Fruit fly (Drosophila melanogaster) whole organism, embryonic: ENCODE data around the gene spdo.
A peak's percentile ranks its signal among the peaks of the same experiment; 100 is the strongest.

Experiments used
- Abd-B ChIP-seq: fragments of 200-800 bp; sonication (Bioruptor generic); optimal IDR thresholded peaks from 2 replicates; lab custom pipeline; 2018; ENCODE audit warnings: missing biosample characterization, mild to moderate bottlenecking, missing genetic modification characterization, moderate library complexity
- Ada2b ChIP-seq: fragments of 200-800 bp; sonication (Bioruptor generic); IDR thresholded peaks from 2 replicates; pipeline ENCODE4 v1.3.6; 2022; ENCODE audit warnings: missing biosample characterization, missing genetic modification characterization
- Atf6 ChIP-seq: fragments of 200-800 bp; sonication (Bioruptor generic); IDR thresholded peaks from 2 replicates; pipeline ENCODE4 v1.3.6; 2022; ENCODE audit warnings: missing biosample characterization, missing genetic modification characterization
- Bteb2 ChIP-seq: fragments of 200-800 bp; sonication (Bioruptor generic); optimal IDR thresholded peaks from 2 replicates; lab custom pipeline; 2016; ENCODE audit warnings: missing biosample characterization, missing genetic modification characterization
- CG10147 ChIP-seq: fragments of 200-800 bp; sonication (Bioruptor generic); optimal IDR thresholded peaks from 2 replicates; lab custom pipeline; 2019; ENCODE audit warnings: missing biosample characterization, mild to moderate bottlenecking, missing genetic modification characterization, moderate library complexity
- CG10462 ChIP-seq: fragments of 200-800 bp; sonication (Bioruptor generic); optimal IDR thresholded peaks from 2 replicates; lab custom pipeline; 2016; ENCODE audit warnings: missing biosample characterization, missing genetic modification characterization
- CG12769 ChIP-seq: fragments of 200-800 bp; sonication (Bioruptor generic); optimal IDR thresholded peaks from 2 replicates; lab custom pipeline; 2019; ENCODE audit warnings: missing biosample characterization, mild to moderate bottlenecking, missing genetic modification characterization, moderate library complexity
- CG15696 ChIP-seq: fragments of 200-800 bp; sonication (Bioruptor generic); optimal IDR thresholded peaks from 2 replicates; lab custom pipeline; 2019; ENCODE audit warnings: missing biosample characterization, mild to moderate bottlenecking, missing genetic modification characterization, moderate library complexity
- CG1603 ChIP-seq: fragments of 200-800 bp; sonication (Bioruptor generic); optimal IDR thresholded peaks from 2 replicates; lab custom pipeline; 2019; ENCODE audit warnings: missing biosample characterization, mild to moderate bottlenecking, missing genetic modification characterization, moderate library complexity
- CG18764 ChIP-seq: fragments of 200-800 bp; sonication (Bioruptor generic); optimal IDR thresholded peaks from 3 replicates; lab custom pipeline; 2016; ENCODE audit warnings: missing biosample characterization, missing genetic modification characterization
- CG2116 ChIP-seq: fragments of 200-800 bp; sonication (Bioruptor generic); optimal IDR thresholded peaks from 3 replicates; lab custom pipeline; 2018; ENCODE audit warnings: missing biosample characterization, mild to moderate bottlenecking, missing genetic modification characterization
- CG2712 ChIP-seq: fragments of 200-800 bp; optimal IDR thresholded peaks from 3 replicates; lab custom pipeline; 2019; ENCODE audit warnings: missing biosample characterization, mild to moderate bottlenecking, missing genetic modification characterization, moderate library complexity
- CG2875 ChIP-seq: fragments of 200-800 bp; sonication (Bioruptor generic); optimal IDR thresholded peaks from 2 replicates; lab custom pipeline; 2017; ENCODE audit warnings: missing biosample characterization, mild to moderate bottlenecking, missing genetic modification characterization, missing genetic modification reagents
- CG30403 ChIP-seq: fragments of 200-800 bp; sonication (Bioruptor generic); optimal IDR thresholded peaks from 3 replicates; lab custom pipeline; 2016; ENCODE audit warnings: missing biosample characterization, missing genetic modification characterization
- CG7987 ChIP-seq: fragments of 200-800 bp; sonication (Bioruptor generic); optimal IDR thresholded peaks from 2 replicates; lab custom pipeline; 2018; ENCODE audit warnings: missing biosample characterization, mild to moderate bottlenecking, missing genetic modification characterization, moderate library complexity
- CG8290 ChIP-seq, 3 experiments: fragments of 200-800 bp; sonication (Bioruptor generic); optimal IDR thresholded peaks; 2 replicates each; lab custom pipeline; 2016 to 2019; ENCODE audit warnings: missing biosample characterization in 3 of 3, missing genetic modification characterization in 3 of 3, mild to moderate bottlenecking in 2 of 3, moderate library complexity in 1 of 3
- CG8359 ChIP-seq: fragments of 200-800 bp; sonication (Bioruptor generic); optimal IDR thresholded peaks from 2 replicates; lab custom pipeline; 2017; ENCODE audit warnings: missing biosample characterization, mild to moderate bottlenecking, missing genetic modification characterization, borderline replicate concordance
- CG8944 ChIP-seq: fragments of 200-800 bp; sonication (Bioruptor generic); optimal IDR thresholded peaks from 3 replicates; lab custom pipeline; 2016; ENCODE audit warnings: missing biosample characterization, missing genetic modification characterization
- Dek ChIP-seq: fragments of 200-800 bp; sonication (Bioruptor generic); optimal IDR thresholded peaks from 3 replicates; lab custom pipeline; 2019; ENCODE audit warnings: missing biosample characterization, mild to moderate bottlenecking, missing genetic modification characterization, moderate library complexity
- HmgZ ChIP-seq: fragments of 200-800 bp; sonication (Bioruptor generic); optimal IDR thresholded peaks from 2 replicates; lab custom pipeline; 2018; ENCODE audit warnings: missing biosample characterization, mild to moderate bottlenecking, missing genetic modification characterization
- MESR4 ChIP-seq: fragments of 200-800 bp; sonication (Bioruptor generic); optimal IDR thresholded peaks from 2 replicates; lab custom pipeline; 2018; ENCODE audit warnings: missing biosample characterization, mild to moderate bottlenecking, missing genetic modification characterization, moderate library complexity
- Pdp1 ChIP-seq, 2 experiments: fragments of 200-800 bp; sonication (Bioruptor generic); optimal IDR thresholded peaks; 3 replicates each; lab custom pipeline; 2016; ENCODE audit warnings: missing biosample characterization in 2 of 2, missing genetic modification characterization in 2 of 2, mild to moderate bottlenecking in 1 of 2, moderate library complexity in 1 of 2
- Poxn ChIP-seq: fragments of 200-800 bp; sonication (Bioruptor generic); IDR thresholded peaks from 2 replicates; pipeline ENCODE4 v1.3.6; 2022; ENCODE audit warnings: missing biosample characterization, missing genetic modification characterization
- Ptx1 ChIP-seq: fragments of 200-800 bp; sonication (Bioruptor generic); IDR thresholded peaks from 2 replicates; pipeline ENCODE4 v1.3.6; 2022; ENCODE audit warnings: missing biosample characterization, missing genetic modification characterization
- Scr ChIP-seq: fragments of 200-800 bp; sonication (Bioruptor generic); IDR thresholded peaks from 2 replicates; pipeline ENCODE4 v1.3.6; 2022; ENCODE audit warnings: missing biosample characterization, missing genetic modification characterization; ENCODE audit not compliant: partially characterized antibody
- Ssrp ChIP-seq: fragments of 200-800 bp; sonication (Bioruptor generic); optimal IDR thresholded peaks from 2 replicates; lab custom pipeline; 2018; ENCODE audit warnings: missing biosample characterization, mild to moderate bottlenecking, missing genetic modification characterization, moderate library complexity
- Trl ChIP-seq, 3 experiments: fragments of >200 bp in 2 of 3; fragments of 200-800 bp in 1 of 3; sonication (Bioruptor generic) in 1 of 3; optimal IDR thresholded peaks; 2 replicates in 1 of 3; 3 replicates in 2 of 3; lab custom pipeline; 2016 to 2017; ENCODE audit warnings: missing biosample characterization in 1 of 3, missing genetic modification characterization in 1 of 3
- crol ChIP-seq: fragments of 200-800 bp; sonication (Bioruptor generic); IDR thresholded peaks from 2 replicates; pipeline ENCODE4 v1.3.6; 2022; ENCODE audit warnings: missing biosample characterization, missing genetic modification characterization
- exex ChIP-seq: fragments of 200-800 bp; sonication (Bioruptor generic); optimal IDR thresholded peaks from 4 replicates; lab custom pipeline; 2018; ENCODE audit warnings: missing biosample characterization, mild to moderate bottlenecking, missing genetic modification characterization, moderate library complexity
- fd3F ChIP-seq: fragments of 200-800 bp; sonication (Bioruptor generic); optimal IDR thresholded peaks from 2 replicates; lab custom pipeline; 2018; ENCODE audit warnings: missing biosample characterization, mild to moderate bottlenecking, missing genetic modification characterization, moderate library complexity
- fu2 ChIP-seq: fragments of 200-800 bp; sonication (Bioruptor generic); optimal IDR thresholded peaks from 2 replicates; lab custom pipeline; 2016; ENCODE audit warnings: missing biosample characterization, missing genetic modification characterization
- gem ChIP-seq: fragments of 200-800 bp; sonication (Bioruptor generic); optimal IDR thresholded peaks from 2 replicates; lab custom pipeline; 2019; ENCODE audit warnings: missing biosample characterization, mild to moderate bottlenecking, missing genetic modification characterization, moderate library complexity
- hb ChIP-seq: fragments of 200-800 bp; sonication (Bioruptor generic); IDR thresholded peaks from 3 replicates; pipeline ENCODE4 v1.3.6; 2022; ENCODE audit warnings: missing biosample characterization, missing genetic modification characterization; ENCODE audit not compliant: partially characterized antibody
- lab ChIP-seq: fragments of 200-800 bp; sonication (Bioruptor generic); optimal IDR thresholded peaks from 3 replicates; lab custom pipeline; 2017; ENCODE audit warnings: missing biosample characterization, missing genetic modification characterization, mild to moderate bottlenecking, moderate library complexity, missing genetic modification reagents
- luna ChIP-seq: fragments of 200-800 bp; sonication (Bioruptor generic); optimal IDR thresholded peaks from 2 replicates; lab custom pipeline; 2016; ENCODE audit warnings: missing biosample characterization, missing genetic modification characterization
- mirr ChIP-seq: fragments of 200-800 bp; sonication (Bioruptor generic); optimal IDR thresholded peaks from 3 replicates; lab custom pipeline; 2018; ENCODE audit warnings: missing biosample characterization, mild to moderate bottlenecking, missing genetic modification characterization
- nau ChIP-seq: fragments of 200-800 bp; sonication (Bioruptor generic); optimal IDR thresholded peaks from 3 replicates; lab custom pipeline; 2017; ENCODE audit warnings: missing biosample characterization, mild to moderate bottlenecking, missing genetic modification characterization, missing genetic modification reagents
- oc ChIP-seq: fragments of 200-800 bp; sonication (Bioruptor generic); optimal IDR thresholded peaks from 2 replicates; lab custom pipeline; 2018; ENCODE audit warnings: missing biosample characterization, mild to moderate bottlenecking, missing genetic modification characterization, moderate library complexity
- odd ChIP-seq: fragments of 200-800 bp; sonication (Bioruptor generic); optimal IDR thresholded peaks from 2 replicates; lab custom pipeline; 2017; ENCODE audit warnings: missing biosample characterization, mild to moderate bottlenecking, missing genetic modification characterization
- sc ChIP-seq, 3 experiments: fragments of >200 bp in 2 of 3; fragments of 200-800 bp in 1 of 3; sonication (Bioruptor generic) in 1 of 3; optimal IDR thresholded peaks; 2 replicates in 2 of 3; 3 replicates in 1 of 3; lab custom pipeline; 2017; ENCODE audit warnings: mild to moderate bottlenecking in 1 of 3, missing biosample characterization in 1 of 3, missing genetic modification characterization in 1 of 3, missing genetic modification reagents in 1 of 3
- sd ChIP-seq: fragments of 200-800 bp; sonication (Bioruptor generic); optimal IDR thresholded peaks from 3 replicates; lab custom pipeline; 2018; ENCODE audit warnings: missing biosample characterization, mild to moderate bottlenecking, missing genetic modification characterization, moderate library complexity
- sens ChIP-seq: fragments of 200-800 bp; sonication (Bioruptor generic); peaks from one replicate; lab custom pipeline; 2016; ENCODE audit warnings: missing biosample characterization, missing genetic modification characterization
- so ChIP-seq: fragments of 200-800 bp; sonication (Bioruptor generic); IDR thresholded peaks from 3 replicates; pipeline ENCODE4 v1.3.6; 2022; ENCODE audit warnings: missing biosample characterization, missing genetic modification characterization
- sr ChIP-seq: fragments of 200-800 bp; sonication (Bioruptor generic); IDR thresholded peaks from 3 replicates; pipeline ENCODE4 v1.3.6; 2022; ENCODE audit warnings: missing biosample characterization, missing genetic modification characterization
- trh ChIP-seq: fragments of 200-800 bp; sonication (Bioruptor generic); optimal IDR thresholded peaks from 2 replicates; lab custom pipeline; 2016; ENCODE audit warnings: missing biosample characterization, missing genetic modification characterization
- usp ChIP-seq: fragments of >200 bp; optimal IDR thresholded peaks from 2 replicates; lab custom pipeline; 2017; ENCODE audit warnings: missing biosample characterization, missing genetic modification characterization
- vfl ChIP-seq: fragments of 200-800 bp; sonication (Bioruptor generic); optimal IDR thresholded peaks from 2 replicates; lab custom pipeline; 2016; ENCODE audit warnings: missing biosample characterization, missing genetic modification characterization

The spdo gene

dm6 chr3R:30453236-30453635 lies 23.2 kb upstream of the spdo start:
- TF ChIP-seq crol: no peak
- no peak for TF ChIP-seq CG10147 (GFP tag; lab: Kevin White, UChicago)
- TF ChIP-seq Atf6: no peak
- TF ChIP-seq Scr (GFP tag; lab: Robert Waterston, UW): no peak
- TF ChIP-seq fd3F (GFP tag; lab: Kevin White, UChicago): no peak
- no peak for TF ChIP-seq trh (GFP tag; lab: Kevin White, UChicago)
- peak; percentile 74 for TF ChIP-seq exex (tag; lab: Kevin White, UChicago)
- peak; percentile 55 for TF ChIP-seq mirr (GFP tag; lab: Kevin White, UChicago)
- TF ChIP-seq Pdp1 (GFP tag; optimal IDR thresholded peaks at IDR 0.05; lab: Kevin White, UChicago): peak in 1 of 2 experiments; percentile 60

- TF ChIP-seq MESR4 (GFP tag; lab: Kevin White, UChicago): no peak
- TF ChIP-seq fu2 (GFP tag; lab: Kevin White, UChicago): no peak
- peak; percentile 7 for TF ChIP-seq sens (GFP tag; lab: Kevin White, UChicago)
- peak; percentile 84; the same call in 2 of the 3 replicates for TF ChIP-seq so (GFP tag; lab: Robert Waterston, UW)
- TF ChIP-seq HmgZ (tag; lab: Kevin White, UChicago): no peak
- no peak for TF ChIP-seq CG10462 (GFP tag; lab: Kevin White, UChicago)
- TF ChIP-seq CG1603: no peak
- TF ChIP-seq vfl (GFP tag; lab: Kevin White, UChicago): no peak
- no peak for TF ChIP-seq luna (GFP tag; lab: Kevin White, UChicago)
- no peak for TF ChIP-seq Dek (tag; lab: Kevin White, UChicago)
- no peak for TF ChIP-seq hb (GFP tag; lab: Robert Waterston, UW)
- TF ChIP-seq CG7987 (GFP tag; lab: Kevin White, UChicago): peak; percentile 91
- TF ChIP-seq nau (GFP tag; lab: Kevin White, UChicago): peak; percentile 3
- 0 out of 3 replicates have a peak, but pooled peaks have one; percentile 42 for TF ChIP-seq sr (GFP tag; lab: Robert Waterston, UW)
- TF ChIP-seq Ada2b: no peak
- TF ChIP-seq CG30403 (GFP tag; lab: Kevin White, UChicago): no peak
- TF ChIP-seq CG2116 (GFP tag; lab: Kevin White, UChicago): no peak
- TF ChIP-seq Bteb2 (GFP tag; lab: Kevin White, UChicago): no peak
- TF ChIP-seq oc (tag; lab: Kevin White, UChicago): no peak
- no peak for TF ChIP-seq CG10147 (GFP tag; lab: Kevin White, UChicago)
- no peak for TF ChIP-seq sc (optimal IDR thresholded peaks at IDR 0.05; lab: Kevin White, UChicago)
- TF ChIP-seq sc (GFP tag; optimal IDR thresholded peaks at IDR 0.05; lab: Kevin White, UChicago): no peak
- TF ChIP-seq Ptx1: 0 out of 2 replicates have a peak, but pooled peaks have one; percentile 5
- peak; percentile 53 for TF ChIP-seq sd
- TF ChIP-seq CG18764 (GFP tag; lab: Kevin White, UChicago): no peak
- no peak for TF ChIP-seq Ssrp (tag; lab: Kevin White, UChicago)
- peak; percentile 39 for TF ChIP-seq CG12769 (tag; lab: Kevin White, UChicago)
- TF ChIP-seq CG2875 (GFP tag; lab: Kevin White, UChicago): no peak
- TF ChIP-seq Poxn (GFP tag; lab: Robert Waterston, UW): no peak
- TF ChIP-seq CG8290 (GFP tag; optimal IDR thresholded peaks at IDR 0.05; lab: Kevin White, UChicago): no peak
- TF ChIP-seq CG8290 (tag; optimal IDR thresholded peaks at IDR 0.05; lab: Kevin White, UChicago): no peak
- peak; percentile 26 to 56 for TF ChIP-seq Trl (optimal IDR thresholded peaks at IDR 0.05; lab: Kevin White, UChicago)
- no peak for TF ChIP-seq Trl (GFP tag; optimal IDR thresholded peaks at IDR 0.05; lab: Kevin White, UChicago)
- TF ChIP-seq usp (GFP tag; lab: Kevin White, UChicago): no peak
- no peak for TF ChIP-seq gem (tag; lab: Kevin White, UChicago)
- no peak for TF ChIP-seq CG2712 (tag; lab: Kevin White, UChicago)
- TF ChIP-seq CG15696: no peak
- TF ChIP-seq CG8944 (GFP tag; lab: Kevin White, UChicago): no peak
- no peak for TF ChIP-seq odd (GFP tag; lab: Kevin White, UChicago)
- no peak for TF ChIP-seq CG8359 (GFP tag; lab: Kevin White, UChicago)
- no peak for TF ChIP-seq Abd-B
- peak; percentile 20 for TF ChIP-seq lab (GFP tag; lab: Kevin White, UChicago)
These were observed 22.0 kb upstream of the spdo start for dm6 chr3R:30454442-30454841.
